Worm (Caenorhabditis elegans): ENCODE results near the gene abf-4.
A peak's percentile ranks its signal among the peaks of the same experiment; 100 is the strongest.

Gene abf-4

ce11 chrV:20558270-20558669 lies at the start of gene abf-4:
Gene abf-4, minus strand, starts transcription at chrV:20558370.
- TF ChIP-seq zag-1 (tag; optimal IDR thresholded peaks at IDR 0.05) = no peak
- TF ChIP-seq swsn-7 (tag; optimal IDR thresholded peaks at IDR 0.05) = no peak
- TF ChIP-seq tlp-1 (tag; optimal IDR thresholded peaks at IDR 0.05) = no peak
- no peak for TF ChIP-seq nhr-84 (tag; optimal IDR thresholded peaks at IDR 0.05)
- no peak for TF ChIP-seq lir-3 (tag; optimal IDR thresholded peaks at IDR 0.05; ENCODE audit: poor library complexity)
- no peak for TF ChIP-seq nhr-20 (tag; optimal IDR thresholded peaks at IDR 0.05)
- TF ChIP-seq lin-13 (GFP tag; optimal IDR thresholded peaks at IDR 0.05) = no peak
- TF ChIP-seq sptf-1 (tag; optimal IDR thresholded peaks at IDR 0.05) = no peak
- TF ChIP-seq nhr-90 (tag; optimal IDR thresholded peaks at IDR 0.05; ENCODE audit: poor library complexity) = no peak
- TF ChIP-seq efl-3 (GFP tag; optimal IDR thresholded peaks at IDR 0.05) = no peak
- no peak for TF ChIP-seq efl-1 (optimal IDR thresholded peaks at IDR 0.05)
- no peak for TF ChIP-seq efl-1 (GFP tag; optimal IDR thresholded peaks at IDR 0.05 in 1 of 2)
- TF ChIP-seq sox-4 (tag; optimal IDR thresholded peaks at IDR 0.05) = no peak
- TF ChIP-seq jun-1 (tag; optimal IDR thresholded peaks at IDR 0.05) = no peak

ce11 chrV:20606617-20607016 lies 48.4 kb upstream of the abf-4 start, which contains the start of gene F46B3.23:
Gene F46B3.23, minus strand, starts transcription at chrV:20606717.
- TF ChIP-seq dsc-1 (tag; optimal IDR thresholded peaks at IDR 0.05) = peak; percentile 65
- no peak for TF ChIP-seq C04F5.9 (tag; optimal IDR thresholded peaks at IDR 0.05)

ce11 chrV:20604606-20605155 lies 46.5 kb upstream of the abf-4 start, which contains the start of gene ttr-57:
Gene ttr-57, plus strand, starts transcription at chrV:20605105.
- no peak for TF ChIP-seq nhr-90 (tag; optimal IDR thresholded peaks at IDR 0.05; ENCODE audit: poor library complexity)
- TF ChIP-seq nhr-12 (tag; optimal IDR thresholded peaks at IDR 0.05) = no peak
- no peak for TF ChIP-seq hpl-2 (GFP tag; optimal IDR thresholded peaks at IDR 0.05)
- TF ChIP-seq isw-1 (GFP tag; IDR thresholded peaks at IDR 0.05) = no peak
- TF ChIP-seq nhr-85 (tag) = no peak
- TF ChIP-seq sptf-1 (tag; optimal IDR thresholded peaks at IDR 0.05) = no peak
- no peak for TF ChIP-seq fkh-10 (GFP tag; optimal IDR thresholded peaks at IDR 0.05)
- no peak for TF ChIP-seq tbx-2 (tag; optimal IDR thresholded peaks at IDR 0.05)
- no peak for TF ChIP-seq snpc-4 (tag; optimal IDR thresholded peaks at IDR 0.05)
- no peak for TF ChIP-seq blmp-1 (tag; optimal IDR thresholded peaks at IDR 0.05)
- no peak for TF ChIP-seq skn-1 (tag; optimal IDR thresholded peaks at IDR 0.05)
- TF ChIP-seq elt-3 (tag; optimal IDR thresholded peaks at IDR 0.05) = no peak
- no peak for TF ChIP-seq nhr-237 (tag; optimal IDR thresholded peaks at IDR 0.05)
- TF ChIP-seq nhr-71 (tag; optimal IDR thresholded peaks at IDR 0.05) = no peak
- TF ChIP-seq lsy-2 (tag; optimal IDR thresholded peaks at IDR 0.05) = no peak
- TF ChIP-seq swsn-7 (tag; optimal IDR thresholded peaks at IDR 0.05) = no peak
- no peak for TF ChIP-seq tlp-1 (tag; optimal IDR thresholded peaks at IDR 0.05)
- no peak for TF ChIP-seq unc-86 (tag; optimal IDR thresholded peaks at IDR 0.05)
- no peak for TF ChIP-seq grh-1 (GFP tag; IDR thresholded peaks at IDR 0.05)
- no peak for TF ChIP-seq fos-1 (tag; optimal IDR thresholded peaks at IDR 0.05)

- TF ChIP-seq ceh-63 (GFP tag; optimal IDR thresholded peaks at IDR 0.05) = no peak
- TF ChIP-seq unc-86 (tag; optimal IDR thresholded peaks at IDR 0.05) = no peak
- no peak for TF ChIP-seq F16B12.6 (tag; optimal IDR thresholded peaks at IDR 0.05)
- TF ChIP-seq lin-15B (tag; optimal IDR thresholded peaks at IDR 0.05) = no peak
- no peak for TF ChIP-seq unc-62 (GFP tag; optimal IDR thresholded peaks at IDR 0.05)
- TF ChIP-seq sptf-1 (tag; optimal IDR thresholded peaks at IDR 0.05) = no peak
- no peak for TF ChIP-seq unc-130 (tag; optimal IDR thresholded peaks at IDR 0.05)
- TF ChIP-seq zip-4 (GFP tag; optimal IDR thresholded peaks at IDR 0.05) = no peak
- no peak for TF ChIP-seq nhr-19 (GFP tag; conservative IDR thresholded peaks at IDR 0.05)
- TF ChIP-seq fkh-8 (tag; optimal IDR thresholded peaks at IDR 0.05) = no peak
- TF ChIP-seq fkh-4 (tag; optimal IDR thresholded peaks at IDR 0.05; ENCODE audit: borderline replicate concordance) = no peak
- no peak for TF ChIP-seq grh-1 (GFP tag; IDR thresholded peaks at IDR 0.05)
- no peak for TF ChIP-seq sup-37 (GFP tag; optimal IDR thresholded peaks at IDR 0.05)
- TF ChIP-seq xbp-1 (tag; optimal IDR thresholded peaks at IDR 0.05) = no peak
- TF ChIP-seq unc-98 (GFP tag; IDR thresholded peaks at IDR 0.05) = no peak
- TF ChIP-seq pqm-1 (tag; optimal IDR thresholded peaks at IDR 0.05) = no peak
- no peak for TF ChIP-seq ceh-90 (tag; optimal IDR thresholded peaks at IDR 0.05)
- TF ChIP-seq ceh-8 (GFP tag; optimal IDR thresholded peaks at IDR 0.05) = no peak
- no peak for TF ChIP-seq nhr-76 (tag; optimal IDR thresholded peaks at IDR 0.05)
- no peak for TF ChIP-seq nhr-47 (tag; optimal IDR thresholded peaks at IDR 0.05)
These were observed 44.8 kb upstream of the abf-4 start, which contains the start of gene ttr-11 for ce11 chrV:20603014-20603413. Gene ttr-11, plus strand, starts transcription at chrV:20603314.
